Worm (Caenorhabditis elegans) whole organism, young adult: Measurements from ENCODE around the gene ssna-1.
A peak's percentile ranks its signal among the peaks of the same experiment; 100 is the strongest.

ENCODE experiments used
- B0035.1 ChIP-seq: sonication (generic microtip); optimal IDR thresholded peaks from 2 replicates; lab custom pipeline; 2016; ENCODE audit warnings: missing genetic modification characterization, mild to moderate bottlenecking, missing compliant biosample characterization, missing genotype, missing genetic modification reagents
- C17E4.6 ChIP-seq: fragments of 200-800 bp; sonication (Bioruptor generic); IDR thresholded peaks from 2 replicates; pipeline ENCODE4 v1.3.6; 2022; ENCODE audit warnings: missing genetic modification reagents, missing genetic modification characterization, missing compliant biosample characterization
- F33H1.4 ChIP-seq: fragments of 200-800 bp; sonication (Bioruptor generic); IDR thresholded peaks from 2 replicates; pipeline ENCODE4 v1.3.6; 2022; ENCODE audit warnings: missing genetic modification reagents, missing genetic modification characterization, missing compliant biosample characterization
- F37B4.10 ChIP-seq: fragments of 200-800 bp; sonication (Bioruptor generic); IDR thresholded peaks from 2 replicates; pipeline ENCODE4 v1.3.6; 2022; ENCODE audit warnings: missing genetic modification characterization, missing compliant biosample characterization
- F39B2.1 ChIP-seq: fragments of 200-800 bp; sonication (Bioruptor generic); IDR thresholded peaks from 2 replicates; pipeline ENCODE4 v1.3.6; 2022; ENCODE audit warnings: missing genetic modification reagents, missing genetic modification characterization, missing compliant biosample characterization
- F55B11.4 ChIP-seq: sonication (generic microtip); optimal IDR thresholded peaks from 2 replicates; lab custom pipeline; 2016; ENCODE audit warnings: missing compliant biosample characterization, missing genetic modification characterization, borderline replicate concordance; ENCODE audit not compliant: insufficient read depth
- F57C9.4 ChIP-seq: sonication (generic microtip); optimal IDR thresholded peaks from 2 replicates; lab custom pipeline; 2017; ENCODE audit warnings: mild to moderate bottlenecking, missing genetic modification characterization, missing compliant biosample characterization
- K11D2.4 ChIP-seq: fragments of 200-800 bp; sonication (Bioruptor generic); IDR thresholded peaks from 2 replicates; pipeline ENCODE4 v1.3.6; 2022; ENCODE audit warnings: missing genetic modification reagents, missing genetic modification characterization, missing compliant biosample characterization
- Y56A3A.18 ChIP-seq: fragments of 200-800 bp; sonication (Bioruptor generic); IDR thresholded peaks from 2 replicates; pipeline ENCODE4 v1.3.6; 2022; ENCODE audit warnings: missing genetic modification reagents, missing genetic modification characterization, missing compliant biosample characterization
- Y79H2A.3 ChIP-seq: fragments of 200-800 bp; sonication (Bioruptor generic); conservative IDR thresholded peaks from 2 replicates; pipeline ENCODE4 v1.3.6; 2022; ENCODE audit warnings: missing genetic modification reagents, missing genetic modification characterization, missing compliant biosample characterization
- ama-1 ChIP-seq, 3 experiments: fragments of 150-350 bp in 1 of 3; sonication (generic microtip) in 2 of 3; optimal IDR thresholded peaks; 2 replicates each; lab custom pipeline; 2014 to 2018; ENCODE audit warnings: missing biosample characterization in 2 of 3, missing genetic modification characterization in 2 of 3, missing genetic modification reagents in 2 of 3
- aptf-2 ChIP-seq: fragments of 200-800 bp; sonication (Bioruptor generic); conservative IDR thresholded peaks from 2 replicates; pipeline ENCODE4 v1.3.6; 2022; ENCODE audit warnings: missing genetic modification reagents, missing genetic modification characterization, missing compliant biosample characterization
- aptf-3 ChIP-seq: fragments of 200-800 bp; sonication (Bioruptor generic); IDR thresholded peaks from 2 replicates; pipeline ENCODE4 v1.3.6; 2022; ENCODE audit warnings: missing genetic modification characterization, missing compliant biosample characterization
- ccch-3 ChIP-seq: fragments of 200-800 bp; sonication (Bioruptor generic); optimal IDR thresholded peaks from 2 replicates; lab custom pipeline; 2018; ENCODE audit warnings: mild to moderate bottlenecking, missing genetic modification characterization, missing compliant biosample characterization
- cebp-1 ChIP-seq, 2 experiments: fragments of 200-800 bp in 1 of 2; sonication (Bioruptor generic) in 1 of 2; sonication (generic microtip) in 1 of 2; IDR thresholded peaks in 1 of 2; optimal IDR thresholded peaks in 1 of 2; 2 replicates each; pipeline versions ENCODE4 v1.3.6 to Lab custom; 2017 to 2022; ENCODE audit warnings: missing compliant biosample characterization in 2 of 2, missing genetic modification characterization in 2 of 2, mild to moderate bottlenecking in 1 of 2, missing genetic modification reagents in 1 of 2, moderate library complexity in 1 of 2
- ceh-100 ChIP-seq: fragments of 200-800 bp; sonication (Bioruptor generic); IDR thresholded peaks from 2 replicates; pipeline ENCODE4 v1.3.6; 2022; ENCODE audit warnings: missing genetic modification reagents, missing genetic modification characterization, missing compliant biosample characterization
- ceh-27 ChIP-seq: fragments of 200-800 bp; sonication (Bioruptor generic); optimal IDR thresholded peaks from 2 replicates; lab custom pipeline; 2018; ENCODE audit warnings: mild to moderate bottlenecking, missing genetic modification characterization, moderate library complexity, missing compliant biosample characterization
- ceh-79 ChIP-seq: sonication (generic microtip); optimal IDR thresholded peaks from 2 replicates; lab custom pipeline; 2017; ENCODE audit warnings: mild to moderate bottlenecking, missing genetic modification characterization, missing compliant biosample characterization
- egl-18 ChIP-seq: fragments of 200-800 bp; sonication (Bioruptor generic); IDR thresholded peaks from 2 replicates; pipeline ENCODE4 v1.3.6; 2022; ENCODE audit warnings: missing genetic modification reagents, missing genetic modification characterization, missing compliant biosample characterization
- egl-44 ChIP-seq: fragments of 200-800 bp; sonication (Bioruptor generic); IDR thresholded peaks from 2 replicates; pipeline ENCODE4 v1.3.6; 2022; ENCODE audit warnings: missing genetic modification reagents, missing genetic modification characterization, missing compliant biosample characterization
- fkh-3 ChIP-seq: sonication (generic microtip); optimal IDR thresholded peaks from 2 replicates; lab custom pipeline; 2016; ENCODE audit warnings: mild to moderate bottlenecking, missing genetic modification characterization, missing compliant biosample characterization
- him-1 ChIP-seq: sonication (generic microtip); optimal IDR thresholded peaks from 2 replicates; lab custom pipeline; 2016; ENCODE audit warnings: missing genotype, missing genetic modification reagents, missing genetic modification characterization, missing compliant biosample characterization
- hmg-1.2 ChIP-seq: fragments of 200-800 bp; sonication (Bioruptor generic); IDR thresholded peaks from 2 replicates; pipeline ENCODE4 v1.3.6; 2022; ENCODE audit warnings: missing genetic modification reagents, missing genetic modification characterization, missing compliant biosample characterization
- lin-35 ChIP-seq, 3 experiments: fragments of 150-350 bp in 2 of 3; sonication (generic microtip) in 1 of 3; optimal IDR thresholded peaks; 2 replicates each; lab custom pipeline; 2014 to 2018; ENCODE audit warnings: missing biosample characterization in 3 of 3, missing genetic modification characterization in 3 of 3, missing genetic modification reagents in 3 of 3
- lin-40 ChIP-seq: sonication (generic microtip); optimal IDR thresholded peaks from 2 replicates; lab custom pipeline; 2016; ENCODE audit warnings: missing genetic modification characterization, mild to moderate bottlenecking, missing compliant biosample characterization, missing genotype, missing genetic modification reagents
- lir-1 ChIP-seq: fragments of 200-800 bp; sonication (Bioruptor generic); conservative IDR thresholded peaks from 2 replicates; pipeline ENCODE4 v1.3.6; 2022; ENCODE audit warnings: missing genetic modification reagents, missing genetic modification characterization, missing compliant biosample characterization
- madf-8 ChIP-seq: fragments of 200-800 bp; sonication (Bioruptor generic); conservative IDR thresholded peaks from 2 replicates; pipeline ENCODE4 v1.3.6; 2022; ENCODE audit warnings: missing genetic modification reagents, missing genetic modification characterization, missing compliant biosample characterization
- mcd-1 ChIP-seq: fragments of 200-800 bp; sonication (Bioruptor generic); IDR thresholded peaks from 2 replicates; pipeline ENCODE4 v1.3.6; 2022; ENCODE audit warnings: missing genetic modification reagents, missing genetic modification characterization, missing compliant biosample characterization
- mes-4 ChIP-seq: sonication (generic microtip); optimal IDR thresholded peaks from 2 replicates; lab custom pipeline; 2016; ENCODE audit warnings: missing genotype, missing genetic modification characterization, missing compliant biosample characterization
- nhr-179 ChIP-seq: sonication (generic microtip); optimal IDR thresholded peaks from 2 replicates; lab custom pipeline; 2016; ENCODE audit warnings: mild to moderate bottlenecking, missing genetic modification characterization, missing compliant biosample characterization
- pha-4 ChIP-seq: fragments of 150-350 bp; sonication (generic microtip); optimal IDR thresholded peaks from 2 replicates; lab custom pipeline; 2014; ENCODE audit warnings: missing biosample characterization, missing genetic modification reagents, missing genetic modification characterization
- snpc-1.1 ChIP-seq: sonication (generic microtip); optimal IDR thresholded peaks from 2 replicates; lab custom pipeline; 2017; ENCODE audit warnings: missing genetic modification characterization, mild to moderate bottlenecking, missing compliant biosample characterization, antibody characterized with exemption, moderate library complexity, missing genotype, missing genetic modification reagents; ENCODE audit not compliant: insufficient read depth
- snpc-4 ChIP-seq, 5 experiments: fragments of 150-350 bp in 1 of 5; sonication (generic microtip) in 4 of 5; optimal IDR thresholded peaks; 2 replicates each; lab custom pipeline; 2014 to 2018; ENCODE audit warnings: missing genetic modification characterization in 5 of 5, missing biosample characterization in 3 of 5, antibody characterized with exemption in 2 of 5, mild to moderate bottlenecking in 2 of 5, missing compliant biosample characterization in 2 of 5, missing genotype in 2 of 5, moderate library complexity in 2 of 5, missing genetic modification reagents in 1 of 5
- somi-1 ChIP-seq: fragments of 200-800 bp; sonication (Bioruptor generic); optimal IDR thresholded peaks from 2 replicates; lab custom pipeline; 2018; ENCODE audit warnings: mild to moderate bottlenecking, missing genetic modification characterization, missing compliant biosample characterization
- tlf-1 ChIP-seq: fragments of 200-800 bp; sonication (Bioruptor generic); optimal IDR thresholded peaks from 2 replicates; lab custom pipeline; 2018; ENCODE audit warnings: mild to moderate bottlenecking, missing genetic modification characterization, missing compliant biosample characterization
- unc-62 ChIP-seq: fragments of 150-350 bp; optimal IDR thresholded peaks from 2 replicates; lab custom pipeline; 2014; ENCODE audit warnings: missing biosample characterization, missing genetic modification reagents, missing genetic modification characterization
- xnd-1 ChIP-seq: sonication (generic microtip); optimal IDR thresholded peaks from 2 replicates; lab custom pipeline; 2016; ENCODE audit warnings: missing genotype, missing genetic modification reagents, missing genetic modification characterization, missing compliant biosample characterization
- ztf-18 ChIP-seq: sonication (generic microtip); optimal IDR thresholded peaks from 2 replicates; lab custom pipeline; 2016; ENCODE audit warnings: missing genotype, mild to moderate bottlenecking, missing genetic modification characterization, missing compliant biosample characterization
- ztf-28 ChIP-seq: fragments of 200-800 bp; sonication (Bioruptor generic); IDR thresholded peaks from 2 replicates; pipeline ENCODE4 v1.3.6; 2022; ENCODE audit warnings: missing genetic modification reagents, missing genetic modification characterization, missing compliant biosample characterization
- ztf-6 ChIP-seq: fragments of 200-800 bp; sonication (Bioruptor generic); IDR thresholded peaks from 2 replicates; pipeline ENCODE4 v1.3.6; 2022; ENCODE audit warnings: missing genetic modification reagents, missing genetic modification characterization, missing compliant biosample characterization

The ssna-1 gene

DNA sequence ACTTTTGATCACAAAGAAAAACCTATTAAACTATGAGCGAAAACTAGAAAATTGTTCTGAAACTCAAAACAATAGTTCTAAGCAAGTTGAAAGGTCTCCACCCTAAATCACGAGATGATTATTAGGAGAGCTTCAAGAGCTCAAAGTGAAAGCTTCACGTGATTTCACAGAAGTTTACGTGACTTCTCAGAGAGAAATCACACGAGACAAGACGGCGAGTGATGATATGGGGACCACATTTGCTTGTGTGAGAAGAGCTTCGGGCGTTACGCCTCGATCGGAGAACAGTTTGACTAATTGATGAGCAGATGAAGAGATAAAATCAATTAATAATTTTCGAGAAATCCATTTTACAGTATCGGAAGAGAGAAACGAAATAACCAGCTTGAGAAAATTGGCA is 22.9 kb upstream of the ssna-1 start:
- no peak for TF ChIP-seq egl-18 (GFP tag; lab: Robert Waterston, UW)
- no peak for TF ChIP-seq mcd-1 (GFP tag; lab: Robert Waterston, UW)
- TF ChIP-seq ceh-79 (tag; lab: Kevin White, UChicago) = no peak
- TF ChIP-seq C17E4.6 (GFP tag; lab: Robert Waterston, UW) = no peak
- TF ChIP-seq F37B4.10 = no peak
- no peak for TF ChIP-seq pha-4 (tag; lab: Kevin White, UChicago)
- no peak for TF ChIP-seq hmg-1.2 (GFP tag; lab: Robert Waterston, UW)
- TF ChIP-seq egl-44 (GFP tag; lab: Robert Waterston, UW) = no peak
- TF ChIP-seq, all 124 proteins: peak for 0

DNA sequence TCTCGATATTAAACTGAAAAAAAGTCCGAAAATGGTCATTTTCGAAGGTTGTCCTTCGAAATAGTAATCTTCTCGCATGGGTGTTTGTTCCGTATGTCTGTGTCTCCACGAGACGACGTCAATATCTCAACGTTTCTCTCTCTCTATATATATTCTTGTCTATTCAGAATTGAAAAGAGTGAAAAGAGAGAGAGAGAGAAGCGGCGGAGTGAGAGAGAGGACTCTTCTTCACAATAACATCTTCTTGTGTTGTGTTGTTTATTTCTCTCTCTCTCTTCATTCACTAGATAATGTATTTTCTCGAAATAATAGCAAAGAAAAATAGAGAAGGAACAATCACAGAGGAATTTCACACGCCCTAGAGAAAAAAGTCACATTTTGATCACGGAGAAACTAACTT is 21.5 kb upstream of the ssna-1 start:
- TF ChIP-seq K11D2.4 (GFP tag; lab: Robert Waterston, UW) (no peak), snpc-1.1 (no peak), lin-35 (GFP tag; optimal IDR thresholded peaks at IDR 0.05; lab: Kevin White, UChicago) (no peak), unc-62 (no peak), cebp-1 (GFP tag; IDR thresholded peaks at IDR 0.05; lab: Robert Waterston, UW) (no peak), cebp-1 (tag; optimal IDR thresholded peaks at IDR 0.05; lab: Kevin White, UChicago) (peak; percentile 19), madf-8 (GFP tag; lab: Robert Waterston, UW) (no peak), ccch-3 (GFP tag; lab: Kevin White, UChicago) (no peak), F39B2.1 (no peak), ceh-27 (peak; percentile 14), somi-1 (GFP tag; lab: Kevin White, UChicago) (no peak), lin-40 (peak; percentile 10)

DNA sequence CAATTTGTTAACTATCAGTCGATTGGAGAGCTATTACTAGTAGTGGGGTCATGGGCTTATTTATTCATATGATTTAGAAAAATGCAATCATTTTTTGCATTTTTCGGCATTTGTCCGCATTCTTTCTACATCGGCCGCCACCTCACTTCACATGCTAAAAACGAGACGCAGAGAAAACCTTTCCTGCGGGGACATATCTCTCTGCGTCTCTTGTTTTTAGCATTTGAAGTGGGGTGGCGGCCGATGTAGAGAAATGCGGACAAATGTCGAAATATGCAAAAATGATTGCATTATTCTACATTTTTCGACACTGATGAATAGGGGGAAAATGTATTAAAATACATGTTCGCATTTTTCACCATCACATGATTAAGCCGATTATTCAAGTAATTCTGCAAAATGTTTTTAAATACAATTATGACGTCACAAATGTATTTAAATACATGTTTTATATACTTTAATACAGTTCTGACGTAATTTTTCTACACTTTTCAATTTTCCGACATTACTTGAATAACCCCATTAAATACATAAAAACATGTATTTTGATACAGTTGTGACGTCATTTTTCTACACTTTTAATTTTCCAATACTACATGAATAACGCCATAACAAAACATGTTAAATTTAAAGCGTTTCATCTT is 15.6 kb upstream of the ssna-1 start:
- TF ChIP-seq cebp-1 (GFP tag; IDR thresholded peaks at IDR 0.05; lab: Robert Waterston, UW) = no peak
- TF ChIP-seq cebp-1 (tag; optimal IDR thresholded peaks at IDR 0.05; lab: Kevin White, UChicago) = peak; percentile 65
- 0 out of 2 replicates have a peak, but pooled peaks have one; percentile 4 for TF ChIP-seq aptf-2
- TF ChIP-seq F33H1.4 = 0 out of 2 replicates have a peak, but pooled peaks have one; percentile 13
- TF ChIP-seq hmg-1.2 (GFP tag; lab: Robert Waterston, UW) = peak; percentile 37; the same call in 1 of the 2 replicates
- TF ChIP-seq madf-8 (GFP tag; lab: Robert Waterston, UW) = no peak
- no peak for TF ChIP-seq B0035.1 (tag; lab: Kevin White, UChicago)

ce11 chrIV:373963-374362 is 13.9 kb upstream of the ssna-1 start:
- TF ChIP-seq F57C9.4 (no peak), Y79H2A.3 (GFP tag; lab: Robert Waterston, UW) (no peak), F55B11.4 (tag; lab: Kevin White, UChicago) (no peak)

- TF ChIP-seq tlf-1 (GFP tag; lab: Kevin White, UChicago) (no peak), ceh-100 (no peak), ccch-3 (GFP tag; lab: Kevin White, UChicago) (no peak), ztf-18 (no peak), ama-1 (optimal IDR thresholded peaks at IDR 0.05; lab: Kevin White, UChicago) (no peak), ama-1 (GFP tag; optimal IDR thresholded peaks at IDR 0.05; lab: Kevin White, UChicago) (no peak), fkh-3 (tag; lab: Kevin White, UChicago) (no peak), xnd-1 (tag; lab: Kevin White, UChicago) (no peak), snpc-4 (GFP tag; optimal IDR thresholded peaks at IDR 0.05; lab: Kevin White, UChicago) (no peak), snpc-4 (tag; optimal IDR thresholded peaks at IDR 0.05; lab: Kevin White, UChicago) (no peak), aptf-3 (GFP tag; lab: Robert Waterston, UW) (no peak), ztf-6 (GFP tag; lab: Robert Waterston, UW) (no peak), lir-1 (GFP tag; lab: Robert Waterston, UW) (no peak), ztf-28 (no peak), mes-4 (tag; lab: Kevin White, UChicago) (no peak), Y56A3A.18 (no peak), him-1 (tag; lab: Kevin White, UChicago) (no peak), egl-44 (GFP tag; lab: Robert Waterston, UW) (no peak), nhr-179 (tag; lab: Kevin White, UChicago) (no peak)
Measured at ce11 chrIV:375915-376314, 12.0 kb upstream of the ssna-1 start, which contains the start of gene fln-1. fln-1 (minus strand) TSS chrIV:376015.
